Worm (Caenorhabditis elegans) whole organism, L4/young adult: ENCODE data around the gene dif-1.

Experiments
- W03F9.2 ChIP-seq: fragments of 150-350 bp; optimal IDR thresholded peaks from 2 replicates; lab custom pipeline; 2014; ENCODE audit warnings: missing biosample characterization, missing genetic modification characterization
- dao-5 ChIP-seq: sonication (generic microtip); optimal IDR thresholded peaks from 2 replicates; lab custom pipeline; 2016; ENCODE audit warnings: missing genotype, missing genetic modification characterization, moderate library complexity, missing compliant biosample characterization
- him-1 ChIP-seq: sonication (generic microtip); optimal IDR thresholded peaks from 2 replicates; lab custom pipeline; 2016; ENCODE audit warnings: missing genotype, missing genetic modification reagents, missing genetic modification characterization, missing compliant biosample characterization

dif-1 gene

DNA sequence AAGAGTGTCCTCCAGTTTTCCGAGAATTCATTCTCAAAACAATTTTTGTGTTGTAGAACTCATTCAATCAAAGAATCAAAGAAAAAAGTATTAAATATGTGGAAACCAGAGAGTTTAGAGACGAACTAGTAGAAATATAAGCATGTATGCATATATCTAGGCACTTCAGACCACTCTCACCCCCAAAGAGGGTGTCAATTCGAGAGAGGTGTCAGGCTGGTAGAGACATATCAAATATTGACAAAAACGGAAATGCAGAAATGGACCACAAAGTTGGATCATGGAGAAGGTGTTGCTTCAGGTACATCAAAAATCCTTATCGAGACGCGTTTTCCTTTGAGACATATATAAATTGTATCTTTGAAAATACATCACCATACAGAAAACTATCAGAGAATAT, 29.1 kb downstream of the dif-1 start:
- TF ChIP-seq dao-5 (tag; lab: Kevin White, UChicago) = no peak
- TF ChIP-seq him-1 = no peak
- TF ChIP-seq W03F9.2 = no peak

DNA sequence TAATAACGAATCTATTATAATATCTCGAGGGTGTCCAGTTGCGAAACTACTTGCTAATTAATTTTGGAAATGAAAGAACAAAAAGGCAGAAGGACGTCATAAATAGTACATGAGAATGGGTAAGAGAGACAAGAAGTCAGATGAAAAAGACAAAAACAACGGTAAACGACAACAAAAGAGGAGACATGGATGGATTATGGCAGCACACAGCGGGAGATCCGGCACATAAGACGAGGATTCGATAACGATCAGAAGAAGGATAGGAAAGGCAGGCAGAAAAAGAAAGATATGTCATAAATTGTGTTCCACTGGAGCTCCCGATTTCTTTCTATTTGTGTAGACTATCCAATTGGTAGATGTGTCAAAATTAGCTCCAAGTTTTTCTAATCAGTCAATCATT, 31.2 kb downstream of the dif-1 start:
- no peak for TF ChIP-seq W03F9.2
- no peak for TF ChIP-seq dao-5 (tag; lab: Kevin White, UChicago)
- TF ChIP-seq him-1 = no peak

DNA sequence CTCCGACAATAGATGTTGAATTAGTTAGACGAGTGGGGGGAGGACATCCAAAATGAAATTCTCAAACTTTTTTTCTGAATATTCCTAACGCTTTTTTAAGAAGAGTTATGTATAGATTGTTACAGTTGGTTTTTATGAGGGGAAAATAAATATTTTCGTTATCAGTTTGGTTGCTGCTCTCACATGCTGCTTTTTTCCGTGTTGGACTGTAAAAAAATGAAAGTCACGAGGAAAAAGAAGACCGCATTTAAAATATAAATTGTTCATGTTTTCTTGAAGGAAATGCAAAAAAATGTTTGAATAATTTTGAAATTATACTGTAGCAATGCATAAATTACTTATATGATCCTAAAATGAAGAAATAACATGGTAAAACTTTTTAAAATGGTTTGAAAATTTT, 32.0 kb downstream of the dif-1 start:
- TF ChIP-seq W03F9.2 (no peak), dao-5 (tag; lab: Kevin White, UChicago) (no peak), him-1 (no peak)

DNA sequence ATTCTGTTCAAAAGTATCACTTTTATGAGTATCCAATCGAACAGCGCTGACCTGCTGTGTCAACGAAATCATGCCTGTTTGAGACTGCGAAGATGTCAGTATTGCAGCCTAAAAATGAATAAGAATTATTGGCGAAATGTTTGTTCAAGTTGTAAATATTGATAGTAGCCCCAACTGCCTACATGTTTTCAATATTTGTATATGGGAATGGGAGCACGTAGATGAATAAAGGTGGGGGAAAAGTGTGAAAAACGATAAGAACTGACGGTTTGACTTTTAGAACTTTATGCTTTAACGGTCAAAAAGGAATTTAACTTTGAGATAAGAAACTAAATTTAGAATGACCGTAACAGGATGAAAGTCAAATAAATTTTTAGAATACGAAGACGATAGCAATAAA, 32.5 kb downstream of the dif-1 start:
- no peak for TF ChIP-seq dao-5 (tag; lab: Kevin White, UChicago)
- TF ChIP-seq W03F9.2 = no peak
- no peak for TF ChIP-seq him-1

DNA sequence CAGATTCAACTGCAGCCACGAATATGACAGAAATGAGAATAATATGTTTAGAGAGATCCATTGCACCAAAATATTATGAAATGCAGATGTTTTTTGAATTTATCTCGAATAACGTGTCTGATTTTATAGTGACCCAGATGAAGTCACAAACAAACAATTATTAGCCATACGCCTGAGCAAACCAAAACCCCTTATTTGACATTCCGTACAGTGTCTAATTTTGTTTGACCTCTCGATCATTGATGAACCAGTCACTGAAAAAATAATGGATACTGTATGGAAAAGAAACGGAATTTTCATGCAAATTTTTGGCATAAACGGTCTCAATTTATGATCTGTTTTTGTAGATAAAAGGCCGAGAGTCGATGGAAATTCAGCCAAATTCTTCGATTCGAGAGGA, 36.6 kb downstream of the dif-1 start, which contains the start of the genes R05G6.9 and R05G6.3:
R05G6.9 (minus strand) TSS at position 101 of the 400 bp plus-strand sequence.
R05G6.3 (plus strand) TSS at position 386 of the 400 bp plus-strand sequence.
- no peak for TF ChIP-seq him-1
- no peak for TF ChIP-seq dao-5 (tag; lab: Kevin White, UChicago)
- no peak for TF ChIP-seq W03F9.2

DNA sequence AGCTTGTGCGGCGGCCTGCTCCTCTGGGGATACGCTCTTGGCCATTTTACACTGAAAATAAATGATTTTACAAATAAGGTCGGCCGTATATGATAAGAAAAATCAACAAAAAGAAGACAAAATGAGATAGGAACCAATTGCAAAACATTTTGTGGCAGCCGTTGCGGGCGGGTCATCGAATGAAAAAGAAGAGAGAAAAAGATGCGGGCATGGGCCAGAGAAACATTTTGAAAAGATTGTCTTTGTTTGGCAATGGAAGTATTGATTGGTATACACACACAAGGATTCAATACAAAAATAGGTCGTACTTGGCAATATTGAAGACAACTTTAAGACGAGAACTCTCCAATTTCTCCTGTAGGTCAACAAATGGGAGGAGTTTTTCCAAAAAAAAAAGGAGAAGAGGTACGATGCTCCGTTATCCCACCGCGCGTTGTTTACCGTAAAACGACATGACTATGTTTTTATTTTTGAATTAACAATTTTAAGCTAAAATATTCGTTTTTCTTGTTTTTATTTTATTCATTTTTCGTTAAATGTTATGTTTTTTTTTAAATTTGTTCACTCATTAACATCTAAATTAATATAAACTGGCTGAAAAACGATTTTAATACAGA, 40.1 kb downstream of the dif-1 start, which contains the start of the genes plc-4 and R05G6.4:
plc-4 (minus strand) TSS at position 51 of the 617 bp plus-strand sequence.
R05G6.4 (plus strand) TSS at position 617 of the 617 bp plus-strand sequence.
- no peak for TF ChIP-seq dao-5 (tag; lab: Kevin White, UChicago)

DNA sequence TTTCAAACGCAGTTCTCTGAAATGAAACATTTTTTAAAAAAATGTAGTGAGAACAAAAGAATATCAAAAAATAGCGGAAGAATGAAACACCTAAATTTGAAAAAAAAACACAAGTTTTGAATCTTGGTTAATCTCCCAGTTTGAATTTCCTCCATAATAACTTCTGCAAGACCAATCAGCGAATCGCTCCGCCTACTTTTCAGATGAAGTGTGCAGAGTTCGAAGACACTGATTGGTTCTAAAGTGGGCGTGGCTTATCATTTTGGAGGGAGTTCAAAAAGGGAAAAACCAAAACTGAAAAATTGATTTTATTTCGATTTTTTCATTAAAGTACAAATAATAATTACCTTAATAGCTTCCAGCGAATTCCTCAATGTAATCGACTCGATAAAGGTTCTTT, 42.0 kb downstream of the dif-1 start:
- TF ChIP-seq him-1 = no peak

DNA sequence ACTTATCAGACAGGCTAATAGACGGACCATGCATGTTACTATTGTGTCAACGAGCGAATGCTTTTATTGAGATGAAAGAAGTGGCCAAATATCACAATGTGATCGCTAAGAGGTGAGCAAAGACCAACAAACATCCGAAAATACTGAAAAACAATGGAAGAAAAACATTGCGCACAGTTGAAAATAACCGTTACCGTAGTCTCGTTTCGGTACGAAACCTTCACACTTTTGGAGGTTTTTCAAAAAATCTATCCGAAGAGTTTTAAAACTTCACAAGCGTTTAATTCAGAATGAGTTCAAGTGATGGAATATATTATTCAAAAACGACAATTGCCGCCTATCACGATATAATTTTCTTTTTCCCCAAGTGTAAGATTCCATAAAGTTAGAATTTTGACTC, 44.0 kb downstream of the dif-1 start:
- TF ChIP-seq him-1 (no peak), dao-5 (tag; lab: Kevin White, UChicago) (no peak), W03F9.2 (no peak)

DNA sequence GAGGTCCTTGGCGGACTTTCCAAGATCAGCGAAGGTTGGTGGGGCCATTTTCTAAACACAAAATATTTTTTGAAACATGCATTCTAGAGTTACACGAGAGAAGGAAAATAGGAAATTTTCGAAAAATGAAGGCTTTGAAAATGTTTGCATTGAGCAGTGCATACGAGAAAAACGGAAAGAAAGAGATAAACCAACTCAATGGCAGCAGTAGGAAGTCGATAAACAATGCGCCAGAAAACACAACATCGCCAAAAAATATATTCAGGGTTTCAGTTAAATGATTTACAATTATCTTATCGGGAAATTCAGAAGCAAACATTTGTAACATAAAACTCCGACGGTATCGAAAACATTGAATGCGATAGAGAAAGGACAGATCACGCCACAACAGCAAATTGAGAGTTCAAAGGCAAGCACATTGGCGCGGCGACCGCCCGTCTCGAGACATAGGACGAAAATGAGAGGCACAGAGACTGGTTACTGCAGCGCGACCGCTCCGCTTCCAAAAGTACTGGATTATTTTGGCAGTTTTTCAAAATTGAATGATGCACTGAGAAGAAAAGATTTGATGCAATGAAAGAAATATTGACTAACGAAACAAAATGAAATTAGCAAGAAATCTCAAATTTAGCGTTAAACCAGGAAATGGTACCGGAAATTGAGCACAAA, 44.8 kb downstream of the dif-1 start, which contains the start of the genes vdac-1 and R05G6.5:
vdac-1 (minus strand) TSS at position 51 of the 669 bp plus-strand sequence.
R05G6.5 (plus strand) TSS at position 527 of the 669 bp plus-strand sequence.
- TF ChIP-seq dao-5 (tag; lab: Kevin White, UChicago) (no peak), him-1 (no peak), W03F9.2 (no peak)

DNA sequence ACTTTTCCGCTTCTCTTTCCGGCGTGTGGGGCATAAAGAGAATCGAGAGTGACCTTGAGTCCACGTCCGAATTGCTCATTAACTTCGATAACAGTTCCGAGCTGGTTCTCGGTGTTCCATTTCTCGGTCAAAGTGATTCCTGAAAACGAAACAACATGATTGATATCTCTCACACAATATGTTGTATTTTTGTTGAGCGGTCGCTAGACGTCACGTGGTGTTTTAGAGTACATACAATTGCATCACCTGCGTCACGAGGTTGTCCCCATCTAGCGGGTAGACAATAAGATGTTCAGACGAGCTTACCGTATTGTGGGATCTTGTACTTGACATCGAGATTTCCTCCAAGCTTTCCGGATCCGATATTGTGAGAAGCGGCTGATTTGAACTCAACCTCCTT, 45.5 kb downstream of the dif-1 start:
- no peak for TF ChIP-seq W03F9.2

DNA sequence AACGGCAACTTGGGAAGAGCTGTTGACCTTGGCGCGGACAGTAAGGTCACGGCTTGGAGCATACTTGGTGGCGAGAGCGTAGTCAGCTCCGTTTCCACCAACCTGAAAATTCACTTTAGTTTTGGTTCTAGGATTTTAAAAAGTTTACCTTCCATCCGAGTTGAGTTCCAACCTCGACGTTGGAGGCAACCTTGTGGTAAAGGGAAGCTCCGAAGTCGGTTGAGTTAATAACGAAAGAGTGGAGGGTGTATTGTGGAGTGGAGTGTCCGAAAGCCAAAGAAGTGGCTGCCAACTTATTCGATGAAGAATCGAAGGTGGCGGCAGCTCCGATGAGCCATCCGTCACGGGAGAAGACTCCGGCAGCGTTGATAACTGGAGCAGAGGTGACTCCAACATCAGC, 46.1 kb downstream of the dif-1 start:
- TF ChIP-seq W03F9.2 (no peak), dao-5 (tag; lab: Kevin White, UChicago) (no peak), him-1 (no peak)

DNA sequence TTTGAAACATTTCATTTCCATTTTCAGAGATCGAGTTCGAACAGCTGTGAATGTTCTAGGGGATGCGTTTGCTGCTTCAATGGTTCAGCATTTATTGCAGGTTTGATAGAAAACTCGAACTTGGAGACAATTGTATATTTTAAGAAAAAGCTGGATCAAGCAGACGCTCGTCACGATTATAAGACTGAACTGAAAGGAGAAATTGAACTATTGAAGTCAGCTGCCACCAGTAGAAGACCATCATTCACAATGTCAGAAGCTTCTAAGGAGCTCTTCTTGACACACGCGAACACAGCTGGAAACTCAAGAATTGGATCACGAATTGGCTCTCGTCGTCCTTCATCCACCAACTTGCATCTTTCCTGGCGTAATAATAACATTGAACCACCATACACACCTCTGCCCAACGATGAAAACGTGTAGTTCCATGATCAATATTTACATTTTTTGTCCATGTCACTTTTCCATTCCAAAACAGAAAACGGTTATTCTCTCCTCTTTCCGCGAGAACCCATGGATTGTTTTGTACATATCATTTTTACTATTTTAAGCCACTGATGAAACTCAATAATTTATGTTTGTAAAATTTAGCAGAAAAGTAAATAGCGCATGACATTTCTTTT, 46.8 kb downstream of the dif-1 start:
- TF ChIP-seq dao-5 (tag; lab: Kevin White, UChicago) = no peak
- no peak for TF ChIP-seq him-1
- no peak for TF ChIP-seq W03F9.2

DNA sequence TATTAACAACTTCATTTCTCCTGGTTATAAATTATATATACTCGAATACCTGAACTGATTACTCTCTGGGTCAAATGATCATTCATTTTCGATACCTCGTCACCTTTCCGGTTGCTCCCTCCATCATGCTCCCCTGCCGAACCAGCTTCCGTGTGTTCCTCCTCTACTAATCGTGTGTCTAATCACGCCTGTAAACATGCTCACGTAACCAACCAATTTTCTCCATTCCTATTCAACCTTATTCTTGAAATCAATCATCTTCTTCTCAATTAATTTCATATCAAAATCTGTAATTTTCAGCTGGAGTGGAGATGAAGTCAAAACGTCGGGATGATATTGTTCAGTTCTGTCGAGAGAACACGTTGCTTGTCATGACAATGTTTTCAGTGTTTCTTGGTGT, 49.5 kb downstream of the dif-1 start, which contains the start of gene glt-6:
glt-6 (plus strand) TSS at position 301 of the 400 bp plus-strand sequence.
- TF ChIP-seq W03F9.2 (no peak), dao-5 (tag; lab: Kevin White, UChicago) (no peak), him-1 (no peak)
